Worm (Caenorhabditis elegans): Measurements from ENCODE around the gene cnc-6.
A peak's percentile ranks its signal among the peaks of the same experiment; 100 is the strongest.

cnc-6 gene

ce11 chrIII:1807297-1807935, 44.1 kb downstream of the cnc-6 start:
- TF ChIP-seq ceh-48 (tag; optimal IDR thresholded peaks at IDR 0.05), result peak; percentile 99

ce11 chrIII:1814285-1814684, 51.0 kb downstream of the cnc-6 start:
- TF ChIP-seq unc-86 (tag; optimal IDR thresholded peaks at IDR 0.05) (no peak), che-1 (tag; optimal IDR thresholded peaks at IDR 0.05) (no peak), zip-5 (tag; optimal IDR thresholded peaks at IDR 0.05) (no peak), pax-1 (tag; optimal IDR thresholded peaks at IDR 0.05) (no peak), ztf-16 (tag; optimal IDR thresholded peaks at IDR 0.05) (no peak), npax-4 (tag; optimal IDR thresholded peaks at IDR 0.05) (no peak), rnt-1 (tag; optimal IDR thresholded peaks at IDR 0.05) (no peak), unc-3 (GFP tag; conservative IDR thresholded peaks at IDR 0.05) (no peak), unc-3 (tag; optimal IDR thresholded peaks at IDR 0.05) (no peak), dve-1 (tag; optimal IDR thresholded peaks at IDR 0.05) (no peak), ets-4 (tag; optimal IDR thresholded peaks at IDR 0.05) (no peak), Y22D7AL.16 (tag; optimal IDR thresholded peaks at IDR 0.05) (no peak), lin-11 (tag; optimal IDR thresholded peaks at IDR 0.05) (no peak), ttx-3 (tag; optimal IDR thresholded peaks at IDR 0.05) (no peak)
